Fruit fly (Drosophila melanogaster) whole organism, embryonic: ENCODE results near the gene Mics1.

ENCODE experiments used
- B-H2 ChIP-seq: fragments of 200-800 bp; sonication (Bioruptor generic); optimal IDR thresholded peaks from 2 replicates; lab custom pipeline; 2018; ENCODE audit warnings: missing biosample characterization, mild to moderate bottlenecking, missing genetic modification characterization
- CG10209 ChIP-seq: fragments of 200-800 bp; sonication (Bioruptor generic); optimal IDR thresholded peaks from 3 replicates; lab custom pipeline; 2017; ENCODE audit warnings: missing biosample characterization, mild to moderate bottlenecking, missing genetic modification characterization, missing genetic modification reagents
- CG11247 ChIP-seq: fragments of 200-800 bp; sonication (Bioruptor generic); IDR thresholded peaks from 2 replicates; pipeline ENCODE4 v1.3.6; 2022; ENCODE audit warnings: missing biosample characterization, missing genetic modification characterization
- CG11504 ChIP-seq: fragments of 200-800 bp; sonication (Bioruptor generic); optimal IDR thresholded peaks from 3 replicates; lab custom pipeline; 2019; ENCODE audit warnings: missing biosample characterization, mild to moderate bottlenecking, missing genetic modification characterization, moderate library complexity
- CG1233 ChIP-seq: fragments of 200-800 bp; sonication (Bioruptor generic); optimal IDR thresholded peaks from 4 replicates; lab custom pipeline; 2018; ENCODE audit warnings: missing biosample characterization, mild to moderate bottlenecking, missing genetic modification characterization
- CG14441 ChIP-seq: fragments of 200-800 bp; sonication (Bioruptor generic); IDR thresholded peaks from 2 replicates; pipeline ENCODE4 v1.3.6; 2022; ENCODE audit warnings: missing biosample characterization, missing genetic modification characterization
- CG15514 ChIP-seq: fragments of 200-800 bp; sonication (Bioruptor generic); optimal IDR thresholded peaks from 3 replicates; lab custom pipeline; 2017; ENCODE audit warnings: missing biosample characterization, missing genetic modification characterization, mild to moderate bottlenecking, moderate library complexity, missing genetic modification reagents
- CG16863 ChIP-seq: fragments of 200-800 bp; sonication (Bioruptor generic); optimal IDR thresholded peaks from 3 replicates; lab custom pipeline; 2016; ENCODE audit warnings: missing biosample characterization, missing genetic modification characterization
- CG17802 ChIP-seq: fragments of 200-800 bp; sonication (Bioruptor generic); optimal IDR thresholded peaks from 2 replicates; lab custom pipeline; 2018; ENCODE audit warnings: missing biosample characterization, mild to moderate bottlenecking, missing genetic modification characterization, moderate library complexity
- CG4282 ChIP-seq: fragments of 200-800 bp; sonication (Bioruptor generic); optimal IDR thresholded peaks from 2 replicates; lab custom pipeline; 2016; ENCODE audit warnings: missing biosample characterization, missing genetic modification characterization
- CG4854 ChIP-seq: fragments of 200-800 bp; sonication (Bioruptor generic); optimal IDR thresholded peaks from 2 replicates; lab custom pipeline; 2016; ENCODE audit warnings: missing biosample characterization, missing genetic modification characterization, inconsistent platforms
- CG6813 ChIP-seq: fragments of 200-800 bp; sonication (Bioruptor generic); optimal IDR thresholded peaks from 2 replicates; lab custom pipeline; 2017; ENCODE audit warnings: missing biosample characterization, missing genetic modification characterization, mild to moderate bottlenecking, moderate library complexity, missing genetic modification reagents
- CG8359 ChIP-seq: fragments of 200-800 bp; sonication (Bioruptor generic); optimal IDR thresholded peaks from 2 replicates; lab custom pipeline; 2017; ENCODE audit warnings: missing biosample characterization, mild to moderate bottlenecking, missing genetic modification characterization, borderline replicate concordance
- CG9609 ChIP-seq: fragments of 200-800 bp; sonication (Bioruptor generic); optimal IDR thresholded peaks from 3 replicates; lab custom pipeline; 2016; ENCODE audit warnings: missing biosample characterization, missing genetic modification characterization
- Camta ChIP-seq: fragments of 200-800 bp; sonication (Bioruptor generic); optimal IDR thresholded peaks from 2 replicates; lab custom pipeline; 2016; ENCODE audit warnings: missing biosample characterization, missing genetic modification characterization
- D19A ChIP-seq: fragments of 200-800 bp; optimal IDR thresholded peaks from 3 replicates; lab custom pipeline; 2019; ENCODE audit warnings: missing biosample characterization, mild to moderate bottlenecking, missing genetic modification characterization, moderate library complexity
- Dek ChIP-seq: fragments of 200-800 bp; sonication (Bioruptor generic); optimal IDR thresholded peaks from 3 replicates; lab custom pipeline; 2019; ENCODE audit warnings: missing biosample characterization, mild to moderate bottlenecking, missing genetic modification characterization, moderate library complexity
- Gug ChIP-seq: fragments of 200-800 bp; sonication (Bioruptor generic); IDR thresholded peaks from 4 replicates; pipeline ENCODE4 v1.3.6; 2022; ENCODE audit warnings: missing biosample characterization, missing genetic modification characterization
- H15 ChIP-seq: fragments of 200-800 bp; sonication (Bioruptor generic); IDR thresholded peaks from 3 replicates; pipeline ENCODE4 v1.3.6; 2022; ENCODE audit warnings: missing biosample characterization, missing genetic modification characterization
- HLH54F ChIP-seq: fragments of 200-800 bp; sonication (Bioruptor generic); optimal IDR thresholded peaks from 3 replicates; lab custom pipeline; 2016; ENCODE audit warnings: missing biosample characterization, missing genetic modification characterization
- MBD-R2 ChIP-seq: fragments of 200-800 bp; sonication (Bioruptor generic); IDR thresholded peaks from 2 replicates; pipeline ENCODE4 v1.3.6; 2022; ENCODE audit warnings: missing biosample characterization, missing genetic modification characterization
- Mad ChIP-seq: fragments of 200-800 bp; sonication (Bioruptor generic); optimal IDR thresholded peaks from 2 replicates; lab custom pipeline; 2016; ENCODE audit warnings: missing biosample characterization, missing genetic modification characterization
- NFAT ChIP-seq: fragments of 200-800 bp; sonication (Bioruptor generic); IDR thresholded peaks from 2 replicates; pipeline ENCODE4 v1.3.6; 2022; ENCODE audit warnings: missing biosample characterization, missing genetic modification characterization
- Oaz ChIP-seq: fragments of 200-800 bp; sonication (Bioruptor generic); IDR thresholded peaks from 2 replicates; pipeline ENCODE4 v1.3.6; 2022; ENCODE audit warnings: missing biosample characterization, missing genetic modification characterization
- Sry-β ChIP-seq: fragments of 200-800 bp; sonication (Bioruptor generic); optimal IDR thresholded peaks from 2 replicates; lab custom pipeline; 2018; ENCODE audit warnings: missing biosample characterization, mild to moderate bottlenecking, missing genetic modification characterization, moderate library complexity
- ab ChIP-seq: fragments of 200-800 bp; sonication (Bioruptor generic); optimal IDR thresholded peaks from 2 replicates; lab custom pipeline; 2016; ENCODE audit warnings: missing biosample characterization, missing genetic modification characterization
- abd-A ChIP-seq: fragments of 200-800 bp; sonication (Bioruptor generic); optimal IDR thresholded peaks from 3 replicates; lab custom pipeline; 2019; ENCODE audit warnings: missing biosample characterization, mild to moderate bottlenecking, missing genetic modification characterization, moderate library complexity
- ac ChIP-seq: fragments of 200-800 bp; sonication (Bioruptor generic); optimal IDR thresholded peaks from 3 replicates; lab custom pipeline; 2017; ENCODE audit warnings: missing biosample characterization, mild to moderate bottlenecking, missing genetic modification characterization
- bowl ChIP-seq: fragments of 200-800 bp; sonication (Bioruptor generic); IDR thresholded peaks from 2 replicates; pipeline ENCODE4 v1.3.6; 2022; ENCODE audit warnings: missing biosample characterization, missing genetic modification characterization
- cato ChIP-seq: fragments of 200-800 bp; sonication (Bioruptor generic); optimal IDR thresholded peaks from 2 replicates; lab custom pipeline; 2016; ENCODE audit warnings: missing biosample characterization, missing genetic modification characterization, borderline replicate concordance
- cwo ChIP-seq: fragments of 200-800 bp; sonication (Bioruptor generic); optimal IDR thresholded peaks from 3 replicates; lab custom pipeline; 2017; ENCODE audit warnings: missing biosample characterization, missing genetic modification characterization, mild to moderate bottlenecking, moderate library complexity, missing genetic modification reagents
- eyg ChIP-seq: fragments of 200-800 bp; sonication (Bioruptor generic); optimal IDR thresholded peaks from 3 replicates; lab custom pipeline; 2016; ENCODE audit warnings: missing biosample characterization, missing genetic modification characterization
- fru ChIP-seq: fragments of >200 bp; optimal IDR thresholded peaks from 2 replicates; lab custom pipeline; 2017
- gem ChIP-seq: fragments of 200-800 bp; sonication (Bioruptor generic); optimal IDR thresholded peaks from 2 replicates; lab custom pipeline; 2019; ENCODE audit warnings: missing biosample characterization, mild to moderate bottlenecking, missing genetic modification characterization, moderate library complexity
- gro ChIP-seq: fragments of 200-800 bp; sonication (Bioruptor generic); optimal IDR thresholded peaks from 2 replicates; lab custom pipeline; 2016; ENCODE audit warnings: missing biosample characterization, missing genetic modification characterization
- gt ChIP-seq: fragments of 200-800 bp; sonication (Bioruptor generic); IDR thresholded peaks from 2 replicates; pipeline ENCODE4 v1.3.6; 2022; ENCODE audit warnings: missing biosample characterization, missing genetic modification characterization
- ham ChIP-seq: fragments of 200-800 bp; sonication (Bioruptor generic); IDR thresholded peaks from 2 replicates; pipeline ENCODE4 v1.3.6; 2022; ENCODE audit warnings: missing biosample characterization, missing genetic modification characterization
- ind ChIP-seq: fragments of 200-800 bp; sonication (Bioruptor generic); optimal IDR thresholded peaks from 3 replicates; lab custom pipeline; 2016; ENCODE audit warnings: missing biosample characterization, missing genetic modification characterization
- klu ChIP-seq: fragments of 200-800 bp; sonication (Bioruptor generic); IDR thresholded peaks from 2 replicates; pipeline ENCODE4 v1.3.6; 2022; ENCODE audit warnings: missing biosample characterization, missing genetic modification characterization
- luna ChIP-seq: fragments of 200-800 bp; sonication (Bioruptor generic); optimal IDR thresholded peaks from 2 replicates; lab custom pipeline; 2016; ENCODE audit warnings: missing biosample characterization, missing genetic modification characterization
- pita ChIP-seq: fragments of 200-800 bp; sonication (Bioruptor generic); optimal IDR thresholded peaks from 2 replicates; lab custom pipeline; 2017; ENCODE audit warnings: missing biosample characterization, mild to moderate bottlenecking, missing genetic modification characterization
- psq ChIP-seq: fragments of 200-800 bp; sonication (Bioruptor generic); optimal IDR thresholded peaks from 2 replicates; lab custom pipeline; 2017; ENCODE audit warnings: missing biosample characterization, missing genetic modification characterization
- repo ChIP-seq: fragments of 200-800 bp; sonication (Bioruptor generic); optimal IDR thresholded peaks from 2 replicates; lab custom pipeline; 2016; ENCODE audit warnings: missing biosample characterization, missing genetic modification characterization
- sd ChIP-seq: fragments of 200-800 bp; sonication (Bioruptor generic); optimal IDR thresholded peaks from 3 replicates; lab custom pipeline; 2018; ENCODE audit warnings: missing biosample characterization, mild to moderate bottlenecking, missing genetic modification characterization, moderate library complexity
- sim ChIP-seq: fragments of 200-800 bp; sonication (Bioruptor generic); IDR thresholded peaks from 2 replicates; pipeline ENCODE4 v1.3.6; 2022; ENCODE audit warnings: missing biosample characterization, missing genetic modification characterization
- ssp ChIP-seq: fragments of 200-800 bp; sonication (Bioruptor generic); IDR thresholded peaks from 2 replicates; pipeline ENCODE4 v1.3.6; 2022; ENCODE audit warnings: missing biosample characterization, missing genetic modification characterization
- stwl ChIP-seq: fragments of 200-800 bp; sonication (Bioruptor generic); optimal IDR thresholded peaks from 3 replicates; lab custom pipeline; 2018; ENCODE audit warnings: missing biosample characterization, mild to moderate bottlenecking, missing genetic modification characterization, moderate library complexity
- usp ChIP-seq: fragments of >200 bp; optimal IDR thresholded peaks from 2 replicates; lab custom pipeline; 2017; ENCODE audit warnings: missing biosample characterization, missing genetic modification characterization
- wek ChIP-seq: fragments of 200-800 bp; sonication (Bioruptor generic); optimal IDR thresholded peaks from 3 replicates; lab custom pipeline; 2018; ENCODE audit warnings: missing biosample characterization, mild to moderate bottlenecking, missing genetic modification characterization, moderate library complexity
- wor ChIP-seq: fragments of 200-800 bp; sonication (Bioruptor generic); IDR thresholded peaks from 2 replicates; pipeline ENCODE4 v1.3.6; 2022; ENCODE audit warnings: missing biosample characterization, missing genetic modification characterization
- zfh2 ChIP-seq: fragments of 200-800 bp; sonication (Bioruptor generic); optimal IDR thresholded peaks from 2 replicates; lab custom pipeline; 2016; ENCODE audit warnings: missing biosample characterization, missing genetic modification characterization

Mics1 gene

DNA sequence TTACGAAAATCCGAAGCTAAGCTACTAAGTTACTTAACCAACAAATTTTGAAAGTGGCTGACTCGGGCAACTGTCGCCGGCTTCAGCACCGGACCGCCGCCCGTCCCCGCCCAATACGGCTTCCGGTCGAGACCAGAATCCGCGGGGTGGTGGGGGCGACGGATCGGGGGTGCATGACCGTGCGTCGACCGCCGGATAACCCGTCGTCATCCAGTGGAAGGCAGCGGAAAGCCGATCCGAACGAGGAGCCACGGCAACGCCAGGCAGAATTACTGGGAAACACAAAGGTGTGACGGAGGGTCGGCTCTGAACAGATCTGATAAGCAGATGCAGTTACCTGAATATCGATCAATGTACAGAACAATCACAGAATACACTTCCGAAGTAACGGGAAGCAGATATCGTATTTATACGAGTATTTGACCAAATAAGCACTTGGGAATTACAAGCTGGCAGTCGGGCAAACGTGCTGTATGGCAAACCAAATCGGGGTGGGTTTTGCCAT is 27.5 kb downstream of the Mics1 start (continued):
- peak; percentile 66; the same call in 1 of the 2 replicates for TF ChIP-seq bowl (GFP tag; lab: Robert Waterston, UW)
- no peak for TF ChIP-seq usp (GFP tag; lab: Kevin White, UChicago)
- peak; percentile 70 for TF ChIP-seq CG8359 (GFP tag; lab: Kevin White, UChicago)
- TF ChIP-seq stwl = no peak
- peak; percentile 40; the same call in 1 of the 2 replicates for TF ChIP-seq Oaz (GFP tag; lab: Robert Waterston, UW)
- TF ChIP-seq pita (GFP tag; lab: Kevin White, UChicago) = no peak
- peak; percentile 34 for TF ChIP-seq gro
- peak; percentile 65 for TF ChIP-seq CG15514 (GFP tag; lab: Kevin White, UChicago)
- no peak for TF ChIP-seq ind (GFP tag; lab: Kevin White, UChicago)
- 0 out of 2 replicates have a peak, but pooled peaks have one; percentile 14 for TF ChIP-seq ssp (GFP tag; lab: Robert Waterston, UW)
- TF ChIP-seq CG6813 = peak; percentile 81
- peak; percentile 63; the same call in 1 of the 2 replicates for TF ChIP-seq klu (GFP tag; lab: Robert Waterston, UW)
- TF ChIP-seq CG4282 = peak; percentile 7
- TF ChIP-seq CG11504 (tag; lab: Kevin White, UChicago) = peak; percentile 32
- peak; percentile 27 for TF ChIP-seq CG16863 (GFP tag; lab: Kevin White, UChicago)
- no peak for TF ChIP-seq luna (GFP tag; lab: Kevin White, UChicago)
- peak; percentile 57 for TF ChIP-seq D19A (tag; lab: Kevin White, UChicago)
- TF ChIP-seq Dek = no peak
- TF ChIP-seq Gug (GFP tag; lab: Robert Waterston, UW) = peak; percentile 40; the same call in 1 of the 4 replicates
- peak; percentile 38 for TF ChIP-seq Camta
- TF ChIP-seq CG11247 (GFP tag; lab: Robert Waterston, UW) = 0 out of 2 replicates have a peak, but pooled peaks have one; percentile 35
- no peak for TF ChIP-seq gem (tag; lab: Kevin White, UChicago)
- TF ChIP-seq ab = no peak
- TF ChIP-seq sim (GFP tag; lab: Robert Waterston, UW) = no peak
- TF ChIP-seq B-H2 = peak; percentile 96
- TF ChIP-seq abd-A (tag; lab: Kevin White, UChicago) = peak; percentile 89
- no peak for TF ChIP-seq sd (tag; lab: Kevin White, UChicago)
- peak; percentile 26 for TF ChIP-seq Mad (GFP tag; lab: Kevin White, UChicago)
- no peak for TF ChIP-seq cato (GFP tag; lab: Kevin White, UChicago)
- TF ChIP-seq gt (GFP tag; lab: Robert Waterston, UW) = 0 out of 2 replicates have a peak, but pooled peaks have one; percentile 23
- peak; percentile 50 for TF ChIP-seq ac (GFP tag; lab: Kevin White, UChicago)
- peak; percentile 39; the same call in 1 of the 3 replicates for TF ChIP-seq H15 (GFP tag; lab: Robert Waterston, UW)
- peak; percentile 62 for TF ChIP-seq repo (GFP tag; lab: Kevin White, UChicago)
- TF ChIP-seq psq = no peak
- TF ChIP-seq wor (GFP tag; lab: Robert Waterston, UW) = no peak
- TF ChIP-seq CG4854 (GFP tag; lab: Kevin White, UChicago) = no peak
- TF ChIP-seq Sry-β (GFP tag; lab: Kevin White, UChicago) = no peak
- peak; percentile 38 for TF ChIP-seq MBD-R2
- peak; percentile 50 for TF ChIP-seq cwo (GFP tag; lab: Kevin White, UChicago)
- no peak; the same call in 1 of the 2 replicates for TF ChIP-seq ham
- TF ChIP-seq CG10209 (GFP tag; lab: Kevin White, UChicago) = peak; percentile 55
- no peak for TF ChIP-seq CG17802 (tag; lab: Kevin White, UChicago)
- peak; percentile 27 for TF ChIP-seq CG1233 (GFP tag; lab: Kevin White, UChicago)
- peak; percentile 41 for TF ChIP-seq HLH54F (GFP tag; lab: Kevin White, UChicago)
- peak; percentile 63 for TF ChIP-seq NFAT
- peak; percentile 41 for TF ChIP-seq CG9609 (GFP tag; lab: Kevin White, UChicago)
- no peak for TF ChIP-seq fru (lab: Kevin White, UChicago)
- TF ChIP-seq eyg (GFP tag; lab: Kevin White, UChicago) = peak; percentile 33
- TF ChIP-seq CG14441 (GFP tag; lab: Robert Waterston, UW) = peak; percentile 39; the same call in 1 of the 2 replicates
- TF ChIP-seq zfh2 (GFP tag; lab: Kevin White, UChicago) = no peak
- TF ChIP-seq wek = peak; percentile 86
